Worm (Caenorhabditis elegans) whole organism, midembryonic: ENCODE results near the gene ZC239.20.

Experiments used
- T22C8.4 ChIP-seq: fragments of 200-800 bp; sonication (Bioruptor generic); IDR thresholded peaks from 2 replicates; pipeline ENCODE4 v1.3.6; 2022; ENCODE audit warnings: missing genetic modification characterization, missing compliant biosample characterization
- flt-1 ChIP-seq: fragments of 200-800 bp; sonication (Bioruptor generic); IDR thresholded peaks from 2 replicates; pipeline ENCODE4 v1.3.6; 2022; ENCODE audit warnings: missing genetic modification characterization, missing compliant biosample characterization
- klf-2 ChIP-seq: fragments of 200-800 bp; sonication (Bioruptor generic); conservative IDR thresholded peaks from 2 replicates; pipeline ENCODE4 v1.3.6; 2022; ENCODE audit warnings: missing genetic modification reagents, missing genetic modification characterization, missing compliant biosample characterization
- ref-1 ChIP-seq: fragments of 200-800 bp; sonication (Bioruptor generic); conservative IDR thresholded peaks from 2 replicates; pipeline ENCODE4 v1.3.6; 2022; ENCODE audit warnings: missing genetic modification reagents, missing genetic modification characterization, missing compliant biosample characterization

- no peak for TF ChIP-seq flt-1
- no peak for TF ChIP-seq klf-2 (GFP tag; lab: Robert Waterston, UW)
- TF ChIP-seq T22C8.4, result no peak
- no peak for TF ChIP-seq ref-1 (GFP tag; lab: Robert Waterston, UW)
Measured at ce11 chrII:3244070-3244469, 37.7 kb upstream of the ZC239.20 start, which contains the start of gene C17F4.12.
